Fruit fly (Drosophila melanogaster) whole organism, wandering third instar larva: Measurements from ENCODE around the gene Rel.

Experiments
- GATAd ChIP-seq: sonication (Bioruptor generic); optimal IDR thresholded peaks from 2 replicates; lab custom pipeline; 2016; ENCODE audit warnings: missing biosample characterization, missing genetic modification characterization
- HLH106 ChIP-seq: fragments of 200-800 bp; optimal IDR thresholded peaks from 3 replicates; lab custom pipeline; 2019; ENCODE audit warnings: missing biosample characterization, mild to moderate bottlenecking, missing genetic modification characterization, moderate library complexity
- dmrt93B ChIP-seq: fragments of 200-800 bp; sonication (Bioruptor generic); optimal IDR thresholded peaks from 2 replicates; lab custom pipeline; 2018; ENCODE audit warnings: missing biosample characterization, mild to moderate bottlenecking, missing genetic modification characterization
- lola ChIP-seq: fragments of >200 bp; optimal IDR thresholded peaks from 2 replicates; lab custom pipeline; 2017; ENCODE audit warnings: missing biosample characterization, missing genetic modification characterization
- tai ChIP-seq: sonication (Bioruptor generic); optimal IDR thresholded peaks from 2 replicates; lab custom pipeline; 2016; ENCODE audit warnings: missing biosample characterization, missing genetic modification characterization

dm6 chr3R:9028690-9029089 is 19.1 kb downstream of the Rel start:
- no peak for TF ChIP-seq tai (GFP tag; lab: Kevin White, UChicago)
- TF ChIP-seq lola = no peak
- TF ChIP-seq dmrt93B (GFP tag; lab: Kevin White, UChicago) = no peak
- TF ChIP-seq GATAd (GFP tag; lab: Kevin White, UChicago) = no peak
- TF ChIP-seq HLH106 (tag; lab: Kevin White, UChicago) = no peak
